Fruit fly (Drosophila melanogaster) S2 (cell line): Measurements from ENCODE around the gene pHCl-1.

Experiments used
- CG8478 ChIP-seq: fragments of >200 bp; optimal IDR thresholded peaks from 2 replicates; lab custom pipeline; 2018
- CTCF ChIP-seq, 2 experiments: fragments of >200 bp; optimal IDR thresholded peaks; 2 replicates each; lab custom pipeline; 2018

The pHCl-1 gene

DNA sequence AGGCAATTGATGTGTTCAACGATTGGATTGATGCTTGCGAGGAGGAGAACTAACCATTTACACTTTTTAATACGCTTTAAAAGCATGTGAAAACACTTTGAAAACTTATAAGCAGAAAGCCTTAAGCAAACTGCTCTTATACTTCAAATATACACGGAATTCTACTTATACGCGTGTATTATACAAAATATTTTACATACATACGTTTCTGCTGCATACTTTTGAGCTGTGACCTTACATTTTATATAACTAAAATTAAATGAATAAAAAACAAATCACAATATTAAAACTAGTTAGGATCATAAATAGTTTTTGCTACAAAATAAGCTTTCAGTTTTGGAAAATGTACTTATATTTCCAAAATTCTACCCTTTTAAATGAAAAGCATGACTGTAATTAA lies 90.2 kb downstream of the pHCl-1 start:
- TF ChIP-seq CTCF (optimal IDR thresholded peaks at IDR 0.05; lab: Kevin White, UChicago) (no peak), CG8478 (lab: Kevin White, UChicago) (no peak)

DNA sequence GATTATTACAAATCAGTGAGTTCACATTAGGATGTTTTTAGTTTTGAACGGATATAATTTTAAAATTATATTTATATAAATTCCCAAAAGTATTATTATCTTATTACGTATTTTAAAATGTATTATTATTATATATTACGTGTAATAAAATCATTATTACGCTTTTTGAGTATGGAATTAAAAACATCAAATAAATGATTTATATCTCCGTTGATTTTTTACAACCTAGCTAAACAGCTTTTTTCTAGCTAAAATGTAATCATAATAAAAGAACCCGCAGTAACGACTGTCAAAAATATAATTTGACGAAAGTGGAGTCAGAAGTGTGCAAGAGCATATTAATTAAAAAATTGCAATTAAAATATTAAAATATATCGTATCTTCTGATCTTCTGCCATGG lies 90.8 kb downstream of the pHCl-1 start, which contains the start of gene CG6244:
TSS of gene CG6244 (plus strand) at position 301 of the 400 bp plus-strand sequence.
- no peak for TF ChIP-seq CTCF (optimal IDR thresholded peaks at IDR 0.05; lab: Kevin White, UChicago)
- no peak for TF ChIP-seq CG8478 (lab: Kevin White, UChicago)

DNA sequence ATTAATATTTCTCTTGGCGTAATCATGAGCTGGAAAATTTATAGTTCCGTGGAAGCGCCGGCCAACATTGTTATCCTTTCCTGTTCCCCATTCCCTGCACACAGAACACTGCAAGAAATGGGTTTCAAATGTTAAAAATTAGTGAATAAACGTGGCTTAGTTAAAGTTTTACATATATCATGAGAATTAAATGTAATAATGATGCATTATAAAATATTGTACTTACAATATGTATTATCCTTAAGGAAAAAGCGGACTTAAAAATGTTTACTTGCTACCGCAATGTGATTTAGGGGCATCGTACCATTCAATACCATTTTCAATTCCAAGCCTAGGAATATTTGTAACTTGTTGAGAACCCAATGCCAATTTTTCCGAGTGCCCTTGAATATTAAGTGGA lies 96.2 kb downstream of the pHCl-1 start:
- TF ChIP-seq CG8478 (lab: Kevin White, UChicago) (no peak), CTCF (optimal IDR thresholded peaks at IDR 0.05; lab: Kevin White, UChicago) (no peak)

DNA sequence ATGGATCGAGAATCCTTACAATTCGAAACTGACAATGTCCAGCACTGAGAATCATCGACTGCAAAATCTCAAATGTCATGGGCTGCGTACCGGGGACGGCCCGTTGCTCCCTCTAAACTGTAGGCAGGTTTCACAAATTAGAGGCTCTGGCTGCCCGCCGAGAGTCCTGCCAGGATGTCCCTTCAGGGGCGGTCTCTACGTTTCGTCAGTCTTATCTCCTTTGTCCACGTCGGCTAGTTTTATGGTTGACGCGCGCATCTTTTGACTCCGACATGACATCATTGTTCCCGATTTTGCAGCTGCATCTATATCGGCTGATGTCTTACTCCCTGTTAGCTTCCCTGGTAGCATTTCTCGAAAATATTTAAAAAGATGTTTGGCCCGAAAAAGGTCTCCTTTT lies 96.7 kb downstream of the pHCl-1 start:
- TF ChIP-seq CTCF (optimal IDR thresholded peaks at IDR 0.05; lab: Kevin White, UChicago) (no peak), CG8478 (lab: Kevin White, UChicago) (no peak)
